Worm (Caenorhabditis elegans) whole organism, L4 larva: ENCODE measurements around the gene K09H11.4.

Source experiments
- F37D6.2 ChIP-seq: sonication (generic microtip); optimal IDR thresholded peaks from 2 replicates; lab custom pipeline; 2016; ENCODE audit warnings: mild to moderate bottlenecking, missing genetic modification characterization, missing compliant biosample characterization
- F49E8.2 ChIP-seq: sonication (generic microtip); optimal IDR thresholded peaks from 2 replicates; lab custom pipeline; 2016; ENCODE audit warnings: missing compliant biosample characterization, mild to moderate bottlenecking, missing genetic modification characterization, borderline replicate concordance
- Y48G9A.11 ChIP-seq: fragments of 200-800 bp; sonication (Bioruptor generic); IDR thresholded peaks from 2 replicates; pipeline ENCODE4 v1.3.6; 2022; ENCODE audit warnings: missing genetic modification reagents, missing genetic modification characterization, missing compliant biosample characterization
- attf-4 ChIP-seq: sonication (generic microtip); optimal IDR thresholded peaks from 3 replicates; lab custom pipeline; 2017; ENCODE audit warnings: missing biosample characterization, missing genetic modification characterization
- ceh-44 ChIP-seq: fragments of 200-800 bp; sonication (Bioruptor generic); IDR thresholded peaks from 2 replicates; pipeline ENCODE4 v1.3.6; 2022; ENCODE audit warnings: missing genetic modification reagents, missing genetic modification characterization, missing compliant biosample characterization
- ces-1 ChIP-seq: fragments of 150-350 bp; sonication (generic microtip); optimal IDR thresholded peaks from 4 replicates; lab custom pipeline; 2014; ENCODE audit warnings: missing biosample characterization, missing genetic modification reagents, missing genetic modification characterization
- cey-2 ChIP-seq: sonication (generic microtip); optimal IDR thresholded peaks from 3 replicates; lab custom pipeline; 2017; ENCODE audit warnings: missing genetic modification characterization, mild to moderate bottlenecking, missing compliant biosample characterization, antibody characterized with exemption, borderline replicate concordance; ENCODE audit not compliant: insufficient read depth
- dmd-9 ChIP-seq: fragments of 200-800 bp; sonication (Bioruptor generic); IDR thresholded peaks from 2 replicates; pipeline ENCODE4 v1.3.6; 2022; ENCODE audit warnings: missing genetic modification reagents, missing genetic modification characterization, missing compliant biosample characterization
- fos-1 ChIP-seq: fragments of 150-350 bp; optimal IDR thresholded peaks from 2 replicates; lab custom pipeline; 2014; ENCODE audit warnings: missing biosample characterization, missing genetic modification characterization
- lin-13 ChIP-seq: fragments of 150-350 bp; optimal IDR thresholded peaks from 2 replicates; lab custom pipeline; 2014; ENCODE audit warnings: missing biosample characterization, missing genetic modification reagents, missing genetic modification characterization
- lsy-2 ChIP-seq, 2 experiments: fragments of 150-350 bp in 1 of 2; sonication (generic microtip) in 1 of 2; optimal IDR thresholded peaks; 2 replicates each; lab custom pipeline; 2014 to 2017; ENCODE audit warnings: missing biosample characterization in 2 of 2, missing genetic modification characterization in 2 of 2
- madf-5 ChIP-seq, 2 experiments: fragments of 200-800 bp; sonication (Bioruptor generic); IDR thresholded peaks; 2 replicates each; pipeline ENCODE4 v1.3.6; 2022; ENCODE audit warnings: missing compliant biosample characterization in 2 of 2, missing genetic modification characterization in 2 of 2
- mxl-3 ChIP-seq: fragments of 200-800 bp; sonication (Bioruptor generic); optimal IDR thresholded peaks from 2 replicates; lab custom pipeline; 2018; ENCODE audit warnings: mild to moderate bottlenecking, missing genetic modification characterization, missing compliant biosample characterization
- nhr-10 ChIP-seq: fragments of 150-350 bp; optimal IDR thresholded peaks from 2 replicates; lab custom pipeline; 2014; ENCODE audit warnings: missing biosample characterization, missing genetic modification characterization
- nhr-28 ChIP-seq: fragments of 150-350 bp; optimal IDR thresholded peaks from 2 replicates; lab custom pipeline; 2014; ENCODE audit warnings: missing biosample characterization, missing genetic modification characterization
- nhr-48 ChIP-seq: sonication (generic microtip); optimal IDR thresholded peaks from 2 replicates; lab custom pipeline; 2016; ENCODE audit warnings: mild to moderate bottlenecking, missing genetic modification characterization, missing compliant biosample characterization
- nhr-76 ChIP-seq: fragments of 150-350 bp; optimal IDR thresholded peaks from 2 replicates; lab custom pipeline; 2014; ENCODE audit warnings: missing biosample characterization, missing genetic modification characterization
- pha-4 ChIP-seq, 2 experiments: fragments of 150-350 bp in 1 of 2; fragments of 200-800 bp in 1 of 2; sonication (Bioruptor generic) in 1 of 2; IDR thresholded peaks in 1 of 2; optimal IDR thresholded peaks in 1 of 2; 2 replicates each; pipeline versions ENCODE4 v1.3.6 to Lab custom; 2014 to 2022; ENCODE audit warnings: missing genetic modification characterization in 2 of 2, missing genetic modification reagents in 2 of 2, missing biosample characterization in 1 of 2, missing compliant biosample characterization in 1 of 2
- php-3 ChIP-seq: fragments of 200-800 bp; sonication (Bioruptor generic); IDR thresholded peaks from 2 replicates; pipeline ENCODE4 v1.3.6; 2022; ENCODE audit warnings: missing genetic modification reagents, missing genetic modification characterization, missing compliant biosample characterization
- pqm-1 ChIP-seq: sonication (generic microtip); optimal IDR thresholded peaks from 2 replicates; lab custom pipeline; 2017; ENCODE audit warnings: missing biosample characterization, missing genetic modification characterization
- set-16 ChIP-seq: fragments of 200-800 bp; sonication (Bioruptor generic); IDR thresholded peaks from 2 replicates; pipeline ENCODE4 v1.3.6; 2022; ENCODE audit warnings: missing genetic modification reagents, missing genetic modification characterization, missing compliant biosample characterization
- snpc-1.2 ChIP-seq: fragments of 200-800 bp; sonication (Bioruptor generic); IDR thresholded peaks from 2 replicates; pipeline ENCODE4 v1.3.6; 2022; ENCODE audit warnings: missing genetic modification reagents, missing genetic modification characterization, missing compliant biosample characterization
- spr-1 ChIP-seq: sonication (generic microtip); optimal IDR thresholded peaks from 2 replicates; lab custom pipeline; 2016; ENCODE audit warnings: mild to moderate bottlenecking, missing genetic modification characterization, missing compliant biosample characterization
- tra-1 ChIP-seq: fragments of 200-800 bp; sonication (Bioruptor generic); IDR thresholded peaks from 2 replicates; pipeline ENCODE4 v1.3.6; 2022; ENCODE audit warnings: missing genetic modification reagents, missing genetic modification characterization, missing compliant biosample characterization
- unc-62 ChIP-seq, 3 experiments: fragments of 150-350 bp in 1 of 3; sonication (generic microtip); optimal IDR thresholded peaks in 2 of 3; peaks in 1 of 3; 1 replicate in 1 of 3; 2 replicates in 2 of 3; lab custom pipeline; 2014 to 2017; ENCODE audit warnings: missing biosample characterization in 3 of 3, missing genetic modification characterization in 3 of 3, missing genetic modification reagents in 3 of 3, missing genotype in 1 of 3
- zag-1 ChIP-seq: fragments of 150-350 bp; optimal IDR thresholded peaks from 2 replicates; lab custom pipeline; 2014; ENCODE audit warnings: missing biosample characterization, missing genetic modification characterization
- zfp-3 ChIP-seq: fragments of 200-800 bp; sonication (Bioruptor generic); conservative IDR thresholded peaks from 2 replicates; pipeline ENCODE4 v1.3.6; 2022; ENCODE audit warnings: missing genetic modification reagents, missing genetic modification characterization, missing compliant biosample characterization
- zip-11 ChIP-seq: fragments of 200-800 bp; sonication (Bioruptor generic); IDR thresholded peaks from 2 replicates; pipeline ENCODE4 v1.3.6; 2022; ENCODE audit warnings: missing genetic modification characterization, missing compliant biosample characterization
- zip-2 ChIP-seq: fragments of 150-350 bp; optimal IDR thresholded peaks from 2 replicates; lab custom pipeline; 2014; ENCODE audit warnings: missing biosample characterization, missing genetic modification characterization

The K09H11.4 gene

DNA sequence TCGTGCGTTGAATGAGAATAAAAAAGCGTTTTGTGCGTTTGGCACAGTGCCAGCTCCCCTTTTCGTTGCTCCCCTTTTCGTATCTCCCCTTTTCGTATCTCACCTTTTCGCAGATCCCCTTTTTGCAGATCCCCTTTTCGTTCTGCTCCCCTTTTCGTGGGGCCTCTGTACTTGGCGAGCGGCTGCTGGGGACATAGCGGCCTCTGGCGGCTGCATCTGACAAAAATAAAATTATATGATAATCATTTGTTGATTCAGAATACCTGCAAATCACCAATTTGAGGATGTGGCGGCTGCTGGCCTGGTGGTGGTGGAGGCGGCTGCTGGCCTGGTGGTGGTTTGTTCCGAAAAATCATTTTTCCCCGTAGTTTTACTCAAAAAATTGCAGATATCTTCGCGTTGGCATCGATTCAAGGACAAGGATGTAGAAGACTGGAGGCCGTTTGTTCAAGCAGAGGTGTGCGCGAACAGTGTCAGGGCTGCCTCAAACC is 28.9 kb upstream of the K09H11.4 start, which contains the start of gene K09H11.11:
TSS of gene K09H11.11 (minus strand) at position 51 of the 491 bp plus-strand sequence.
- TF ChIP-seq ceh-44 (GFP tag; lab: Robert Waterston, UW), result peak; percentile 2; the same call in 1 of the 2 replicates
- TF ChIP-seq set-16 (GFP tag; lab: Robert Waterston, UW), result peak; percentile 83

DNA sequence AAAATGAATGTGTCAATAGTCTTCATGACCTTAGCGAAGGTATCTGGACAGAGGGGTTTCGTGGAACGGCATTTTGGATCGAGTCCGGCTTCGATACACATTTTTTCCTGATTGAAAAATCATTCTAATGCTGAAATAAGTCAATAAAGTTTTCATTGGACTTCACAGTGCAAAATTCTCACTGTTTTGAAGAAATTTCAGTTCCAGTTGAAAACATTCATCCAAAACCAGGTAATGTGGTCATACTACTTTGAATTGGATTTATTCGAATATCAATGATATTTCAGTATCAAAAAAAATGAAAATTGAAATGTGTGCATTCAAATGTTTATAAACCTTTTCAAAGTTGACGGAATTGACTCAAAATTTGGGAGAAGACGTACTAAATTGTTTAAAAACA is 27.1 kb upstream of the K09H11.4 start, which contains the start of gene pgph-1:
TSS of gene pgph-1 (minus strand) at position 101 of the 400 bp plus-strand sequence.
- TF ChIP-seq nhr-76 (no peak), tra-1 (GFP tag; lab: Robert Waterston, UW) (no peak), madf-5 (GFP tag; IDR thresholded peaks at IDR 0.05; lab: Robert Waterston, UW) (no peak), nhr-48 (tag; lab: Kevin White, UChicago) (no peak), zfp-3 (GFP tag; lab: Robert Waterston, UW) (no peak), lin-13 (no peak), attf-4 (tag; lab: Kevin White, UChicago) (no peak), fos-1 (tag; lab: Kevin White, UChicago) (no peak), F49E8.2 (tag; lab: Kevin White, UChicago) (no peak), Y48G9A.11 (GFP tag; lab: Robert Waterston, UW) (no peak), zag-1 (tag; lab: Kevin White, UChicago) (no peak)

ce11 chrV:5747519-5747918 is 21.2 kb upstream of the K09H11.4 start, which contains the start of gene acds-10:
TSS of gene acds-10 (plus strand) at chrV:5747819.
- TF ChIP-seq nhr-28 (tag; lab: Kevin White, UChicago) (peak; percentile 44), pqm-1 (tag; lab: Kevin White, UChicago) (peak; percentile 6), dmd-9 (GFP tag; lab: Robert Waterston, UW) (no peak), zip-2 (tag; lab: Kevin White, UChicago) (no peak)

ce11 chrV:5746237-5746636 is 19.9 kb upstream of the K09H11.4 start:
- no peak for TF ChIP-seq nhr-10
- TF ChIP-seq unc-62 (GFP tag; optimal IDR thresholded peaks at IDR 0.05 in 1 of 2; lab: Kevin White, UChicago), result peak in 1 of 2 experiments; percentile 33
- no peak for TF ChIP-seq unc-62 (tag; optimal IDR thresholded peaks at IDR 0.05; lab: Kevin White, UChicago)

DNA sequence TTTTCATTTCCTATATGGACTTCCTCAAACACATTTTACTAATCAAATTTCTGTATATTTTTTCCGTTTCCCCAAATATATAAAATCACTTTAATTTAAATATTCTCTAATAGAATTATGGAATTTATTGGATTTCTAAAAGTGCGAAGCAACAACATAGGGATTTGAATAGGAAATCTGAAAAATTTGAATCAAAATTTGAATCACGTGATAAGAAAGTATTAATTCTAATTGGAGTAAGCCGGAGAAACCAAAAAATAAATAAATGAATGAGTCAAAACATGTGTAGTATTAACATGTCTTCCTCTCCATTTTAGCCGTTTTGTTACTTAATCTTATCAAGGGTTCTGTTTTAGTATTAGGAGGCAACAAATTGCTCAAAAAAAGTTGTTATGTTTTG is 14.9 kb upstream of the K09H11.4 start:
- TF ChIP-seq pha-4 (GFP tag; IDR thresholded peaks at IDR 0.05; lab: Robert Waterston, UW) (no peak), pha-4 (tag; optimal IDR thresholded peaks at IDR 0.05; lab: Kevin White, UChicago) (no peak), F37D6.2 (tag; lab: Kevin White, UChicago) (no peak), spr-1 (tag; lab: Kevin White, UChicago) (no peak), zip-11 (GFP tag; lab: Robert Waterston, UW) (no peak), snpc-1.2 (GFP tag; lab: Robert Waterston, UW) (no peak), nhr-76 (no peak), mxl-3 (GFP tag; lab: Kevin White, UChicago) (no peak), ceh-44 (GFP tag; lab: Robert Waterston, UW) (no peak), ces-1 (GFP tag; lab: Kevin White, UChicago) (no peak), php-3 (no peak), cey-2 (no peak)

DNA sequence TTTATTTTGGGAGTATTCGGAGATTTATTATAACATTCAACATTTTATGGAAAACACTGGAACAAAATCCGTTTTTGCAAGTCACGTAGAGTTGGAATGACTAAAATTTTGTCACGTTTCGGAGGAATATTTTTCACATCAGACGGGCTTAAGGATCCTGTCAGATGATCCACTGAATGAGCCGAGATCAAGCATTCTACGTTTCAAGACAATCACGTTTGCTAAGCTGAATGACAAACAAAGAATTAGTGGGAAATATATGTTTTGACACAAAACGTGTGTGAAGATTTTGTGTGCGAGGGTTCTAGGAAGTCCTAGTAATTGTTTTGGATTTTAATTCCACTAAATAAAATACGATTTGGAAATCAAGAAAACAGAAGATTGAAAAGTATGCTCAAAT is 13.1 kb upstream of the K09H11.4 start:
- peak in 1 of 2 experiments; percentile 67 for TF ChIP-seq unc-62 (GFP tag; optimal IDR thresholded peaks at IDR 0.05 in 1 of 2; lab: Kevin White, UChicago)
- no peak for TF ChIP-seq unc-62 (tag; optimal IDR thresholded peaks at IDR 0.05; lab: Kevin White, UChicago)
- no peak for TF ChIP-seq lsy-2 (tag; optimal IDR thresholded peaks at IDR 0.05; lab: Kevin White, UChicago)
